Worm (Caenorhabditis elegans) whole organism, L2 larva: ENCODE data around the gene F13D12.10.

Experiments
- aly-2 ChIP-seq: fragments of 150-350 bp; optimal IDR thresholded peaks from 2 replicates; lab custom pipeline; 2014; ENCODE audit warnings: missing biosample characterization, missing genetic modification characterization
- dmd-4 ChIP-seq: sonication (generic microtip); optimal IDR thresholded peaks from 2 replicates; lab custom pipeline; 2017; ENCODE audit warnings: missing biosample characterization, missing genetic modification characterization
- nhr-11 ChIP-seq: fragments of 150-350 bp; optimal IDR thresholded peaks from 2 replicates; lab custom pipeline; 2014; ENCODE audit warnings: missing biosample characterization, missing genetic modification characterization
- nhr-25 ChIP-seq: fragments of 150-350 bp; sonication (generic microtip); optimal IDR thresholded peaks from 3 replicates; lab custom pipeline; 2014; ENCODE audit warnings: missing biosample characterization, missing genetic modification characterization
- snpc-4 ChIP-seq: fragments of 150-350 bp; optimal IDR thresholded peaks from 2 replicates; lab custom pipeline; 2014; ENCODE audit warnings: missing biosample characterization, missing genetic modification characterization
- unc-62 ChIP-seq: fragments of 150-350 bp; optimal IDR thresholded peaks from 2 replicates; lab custom pipeline; 2014; ENCODE audit warnings: missing biosample characterization, missing genetic modification reagents, missing genetic modification characterization
- ztf-11 ChIP-seq: sonication (generic microtip); optimal IDR thresholded peaks from 2 replicates; lab custom pipeline; 2017; ENCODE audit warnings: missing biosample characterization, missing genetic modification characterization

DNA sequence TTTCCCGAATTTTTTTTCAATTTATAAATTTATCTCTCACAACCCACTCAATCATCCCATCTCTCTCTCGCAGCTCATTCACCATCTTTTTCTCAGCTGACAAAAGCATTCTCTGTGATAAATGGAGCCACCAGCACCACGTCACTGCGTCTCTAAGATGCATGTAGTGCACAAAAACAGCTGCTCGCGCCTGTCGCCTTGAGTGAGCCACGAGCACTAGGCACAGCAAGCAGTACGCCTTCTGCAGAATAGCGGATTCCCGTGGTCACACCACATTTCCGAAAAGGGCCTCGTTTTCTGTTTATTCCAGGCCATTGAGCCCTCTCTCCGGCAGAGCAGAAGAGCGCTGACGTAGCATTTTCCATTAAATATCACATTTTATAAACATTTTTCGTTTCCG is at the start of gene F13D12.10:
- TF ChIP-seq aly-2 (no peak), dmd-4 (tag; lab: Kevin White, UChicago) (no peak), snpc-4 (tag; lab: Kevin White, UChicago) (no peak), unc-62 (GFP tag; lab: Kevin White, UChicago) (no peak), nhr-25 (tag; lab: Kevin White, UChicago) (no peak), ztf-11 (no peak), nhr-11 (tag; lab: Kevin White, UChicago) (no peak)
